Worm (Caenorhabditis elegans): ENCODE data around the gene mltn-8.

Gene mltn-8

DNA sequence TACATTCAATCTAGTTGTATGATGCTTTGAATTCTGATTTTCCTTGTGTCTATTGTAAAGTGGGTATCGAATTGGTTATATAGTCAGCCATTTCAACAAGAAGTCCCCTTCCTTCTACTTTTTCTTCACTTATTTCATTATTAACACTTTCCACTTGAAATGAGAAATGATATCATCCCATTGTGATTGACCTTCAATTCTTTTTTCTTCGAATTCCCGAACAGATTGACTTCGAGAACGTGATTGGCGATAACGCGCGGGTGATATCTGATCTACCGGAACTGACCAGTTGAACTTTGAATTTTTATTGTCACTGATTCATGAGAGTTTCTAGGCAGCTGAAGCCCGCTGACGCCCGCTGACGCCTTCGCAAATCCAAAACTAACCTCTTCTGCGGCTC lies 1.9 kb downstream of the mltn-8 start (continued):
- TF ChIP-seq Y105C5A.15 (GFP tag; IDR thresholded peaks at IDR 0.05) (no peak), ama-1 (optimal IDR thresholded peaks at IDR 0.05) (no peak), mdt-29 (GFP tag; IDR thresholded peaks at IDR 0.05) (no peak), zfp-2 (tag; optimal IDR thresholded peaks at IDR 0.05) (no peak), tra-1 (GFP tag; IDR thresholded peaks at IDR 0.05) (0 out of 2 replicates have a peak, but pooled peaks have one; percentile 28), fkh-10 (GFP tag; optimal IDR thresholded peaks at IDR 0.05) (no peak), hlh-11 (tag; optimal IDR thresholded peaks at IDR 0.05) (peak; percentile 14), dve-1 (tag; optimal IDR thresholded peaks at IDR 0.05; ENCODE audit: insufficient read depth) (no peak), nhr-28 (tag; optimal IDR thresholded peaks at IDR 0.05) (peak; percentile 63), dmd-9 (GFP tag; IDR thresholded peaks at IDR 0.05) (no peak), snpc-1.2 (GFP tag; IDR thresholded peaks at IDR 0.05) (no peak), duxl-1 (tag; optimal IDR thresholded peaks at IDR 0.05; ENCODE audit: poor library complexity) (no peak), nhr-41 (GFP tag; IDR thresholded peaks at IDR 0.05) (no peak), saeg-2 (GFP tag; IDR thresholded peaks at IDR 0.05) (no peak), lin-29 (GFP tag; IDR thresholded peaks at IDR 0.05) (no peak), mes-2 (tag; optimal IDR thresholded peaks at IDR 0.05; ENCODE audit: poor library complexity, severe bottlenecking) (no peak), ces-1 (GFP tag; optimal IDR thresholded peaks at IDR 0.05) (no peak), lin-38 (GFP tag; IDR thresholded peaks at IDR 0.05) (no peak), daf-19 (GFP tag; conservative IDR thresholded peaks at IDR 0.05) (no peak), gei-8 (GFP tag; optimal IDR thresholded peaks at IDR 0.05) (no peak), rbr-2 (tag; optimal IDR thresholded peaks at IDR 0.05) (no peak), spr-1 (tag; optimal IDR thresholded peaks at IDR 0.05) (no peak), attf-4 (tag; optimal IDR thresholded peaks at IDR 0.05) (no peak), nhr-48 (tag; optimal IDR thresholded peaks at IDR 0.05) (peak; percentile 31), pqm-1 (tag; optimal IDR thresholded peaks at IDR 0.05) (no peak), mxl-3 (GFP tag; optimal IDR thresholded peaks at IDR 0.05) (peak; percentile 19), ZK546.5 (tag; optimal IDR thresholded peaks at IDR 0.05) (no peak), mep-1 (tag; optimal IDR thresholded peaks at IDR 0.05) (no peak), hlh-30 (tag; optimal IDR thresholded peaks at IDR 0.05; ENCODE audit: insufficient read depth) (peak; percentile 29), ceh-82 (tag; optimal IDR thresholded peaks at IDR 0.05) (no peak), ZK337.2 (GFP tag; IDR thresholded peaks at IDR 0.05) (no peak)

DNA sequence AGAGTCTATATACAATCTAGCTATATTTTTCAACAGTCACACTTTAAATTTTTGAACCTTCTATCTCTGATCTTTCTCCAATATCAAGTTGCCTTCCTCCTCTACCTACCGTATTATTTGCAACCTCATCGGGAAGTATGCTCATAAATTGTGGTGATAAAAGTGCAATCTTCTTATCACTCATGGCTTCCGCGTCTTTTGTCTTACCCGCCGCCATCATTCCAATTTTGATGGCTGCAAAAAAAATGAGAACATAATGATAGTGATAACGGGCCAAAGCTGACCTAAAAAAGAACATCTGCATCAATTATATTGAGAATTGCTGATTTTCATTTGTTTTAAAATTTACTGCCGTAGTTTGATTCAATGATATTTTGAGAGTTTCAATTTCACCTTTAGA lies 3.3 kb downstream of the mltn-8 start:
- TF ChIP-seq pqm-1 (tag; optimal IDR thresholded peaks at IDR 0.05) (peak; percentile 68), egl-43 (GFP tag; IDR thresholded peaks at IDR 0.05) (no peak), dmd-6 (GFP tag; IDR thresholded peaks at IDR 0.05) (peak; percentile 19; the same call in 1 of the 2 replicates)

DNA sequence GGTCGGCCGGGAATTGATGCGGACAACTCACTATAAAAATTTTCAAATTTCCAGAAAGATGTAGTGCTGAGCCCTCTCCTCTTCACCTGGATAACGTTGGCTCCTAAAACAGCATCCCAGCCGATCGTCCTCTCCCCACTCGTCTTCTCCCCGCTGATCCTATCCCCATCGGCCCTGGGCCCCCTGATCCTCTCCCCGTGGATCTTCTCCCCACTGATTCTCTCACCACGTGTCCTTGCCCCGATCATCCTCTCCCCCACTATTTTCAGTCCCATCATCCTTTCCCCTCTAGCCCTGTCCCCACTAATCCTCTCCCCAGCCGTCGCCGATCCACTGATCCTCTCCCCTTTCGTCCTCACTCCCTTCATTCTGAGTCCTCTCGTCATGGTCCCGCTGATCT lies 6.9 kb downstream of the mltn-8 start:
- peak; percentile 81 for TF ChIP-seq set-16 (GFP tag; IDR thresholded peaks at IDR 0.05)
- no peak for TF ChIP-seq hlh-30 (tag; optimal IDR thresholded peaks at IDR 0.05; ENCODE audit: insufficient read depth)
- no peak for TF ChIP-seq egl-43 (GFP tag; IDR thresholded peaks at IDR 0.05)
- no peak for TF ChIP-seq nhr-48 (tag; optimal IDR thresholded peaks at IDR 0.05)
- peak in 1 of 2 experiments; percentile 22 for TF ChIP-seq unc-62 (GFP tag; optimal IDR thresholded peaks at IDR 0.05 in 1 of 2)
- TF ChIP-seq unc-62 (tag; optimal IDR thresholded peaks at IDR 0.05) = no peak

DNA sequence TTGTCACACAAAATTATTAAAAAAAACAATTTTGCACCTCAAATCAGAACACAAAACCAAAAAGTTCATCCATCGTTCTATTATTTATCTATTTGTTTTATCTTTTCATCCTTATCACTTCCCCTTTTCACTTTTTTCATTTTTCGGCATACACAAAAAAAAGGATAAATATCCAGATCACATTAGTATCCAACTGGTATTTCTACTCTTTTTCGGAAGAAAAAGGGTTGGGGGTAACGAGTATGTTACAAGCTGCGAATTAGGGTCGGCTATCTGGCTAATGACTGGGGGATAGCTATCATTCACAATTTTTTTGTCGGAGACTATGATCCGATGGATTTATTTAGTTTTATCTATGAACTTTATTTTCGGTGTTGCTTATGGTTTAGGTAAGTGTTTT lies 10.1 kb downstream of the mltn-8 start, which contains the start of gene mltn-7:
Gene mltn-7 (plus strand): TSS at position 301 of the 400 bp plus-strand sequence.
- no peak for TF ChIP-seq daf-19 (GFP tag; conservative IDR thresholded peaks at IDR 0.05)
- no peak for TF ChIP-seq dpl-1 (GFP tag; optimal IDR thresholded peaks at IDR 0.05)
- TF ChIP-seq ceh-28 (tag; optimal IDR thresholded peaks at IDR 0.05) = no peak
- TF ChIP-seq lim-7 (GFP tag; IDR thresholded peaks at IDR 0.05) = no peak
- TF ChIP-seq nhr-41 (GFP tag; IDR thresholded peaks at IDR 0.05) = no peak
- TF ChIP-seq F44E2.7 (GFP tag; IDR thresholded peaks at IDR 0.05) = no peak
- no peak for TF ChIP-seq unc-39 (tag; optimal IDR thresholded peaks at IDR 0.05)
- no peak for TF ChIP-seq jun-1 (tag; optimal IDR thresholded peaks at IDR 0.05)
- no peak for TF ChIP-seq lin-15B (tag; optimal IDR thresholded peaks at IDR 0.05)
- no peak for TF ChIP-seq F26F4.8 (GFP tag; conservative IDR thresholded peaks at IDR 0.05)
- TF ChIP-seq rbr-2 (tag; optimal IDR thresholded peaks at IDR 0.05) = no peak
- no peak for TF ChIP-seq dmd-6 (GFP tag; IDR thresholded peaks at IDR 0.05)
